Worm (Caenorhabditis elegans) whole organism, mixed stage, embryonic: ENCODE data around the gene Y53G8AL.4.

ENCODE experiments used
- blmp-1 ChIP-seq: fragments of 150-350 bp; optimal IDR thresholded peaks from 2 replicates; lab custom pipeline; 2014; ENCODE audit warnings: missing biosample characterization, missing genetic modification characterization
- elt-3 ChIP-seq: fragments of 150-350 bp; optimal IDR thresholded peaks from 2 replicates; lab custom pipeline; 2014; ENCODE audit warnings: missing biosample characterization, missing genetic modification characterization
- hlh-1 ChIP-seq: fragments of 150-350 bp; optimal IDR thresholded peaks from 2 replicates; lab custom pipeline; 2014; ENCODE audit warnings: missing biosample characterization, missing genetic modification reagents, missing genetic modification characterization
- lin-13 ChIP-seq: fragments of 150-350 bp; optimal IDR thresholded peaks from 2 replicates; lab custom pipeline; 2014; ENCODE audit warnings: missing biosample characterization, missing genetic modification characterization
- mls-2 ChIP-seq: sonication (generic microtip); optimal IDR thresholded peaks from 2 replicates; lab custom pipeline; 2016; ENCODE audit warnings: mild to moderate bottlenecking, missing genetic modification characterization, moderate library complexity, missing compliant biosample characterization
- nhr-12 ChIP-seq: fragments of 150-350 bp; optimal IDR thresholded peaks from 2 replicates; lab custom pipeline; 2014; ENCODE audit warnings: missing biosample characterization, missing genetic modification characterization
- nhr-237 ChIP-seq: fragments of 150-350 bp; optimal IDR thresholded peaks from 2 replicates; lab custom pipeline; 2014; ENCODE audit warnings: missing biosample characterization, missing genetic modification characterization
- pha-4 ChIP-seq: fragments of 150-350 bp; optimal IDR thresholded peaks from 2 replicates; lab custom pipeline; 2018; ENCODE audit warnings: missing biosample characterization, missing genetic modification reagents, missing genetic modification characterization
- unc-62 ChIP-seq: fragments of 150-350 bp; optimal IDR thresholded peaks from 2 replicates; lab custom pipeline; 2014; ENCODE audit warnings: missing biosample characterization, missing genetic modification reagents, missing genetic modification characterization

DNA sequence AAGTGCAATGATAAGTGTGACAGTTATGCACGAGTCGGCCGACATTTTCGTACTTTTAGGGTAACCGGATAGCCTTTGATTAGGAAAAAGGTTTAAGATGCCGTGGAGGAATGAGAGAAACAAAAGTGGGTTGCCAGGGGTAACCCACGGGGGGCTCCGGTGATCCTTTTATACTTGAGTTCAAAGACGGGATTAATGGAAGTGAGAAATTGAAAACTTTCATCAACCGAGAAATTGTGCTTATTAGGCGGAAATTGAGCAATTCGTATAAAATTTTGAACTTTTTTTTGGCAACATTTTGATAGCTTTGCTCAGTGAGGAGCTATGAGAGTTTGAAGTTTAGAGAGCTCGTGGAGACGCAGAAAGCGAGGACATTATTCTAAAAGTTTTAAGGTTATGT lies 5.1 kb upstream of the Y53G8AL.4 start, which contains the start of gene Y53G8AM.4:
- TF ChIP-seq lin-13 (tag; lab: Kevin White, UChicago) (no peak), elt-3 (tag; lab: Kevin White, UChicago) (no peak), nhr-237 (tag; lab: Kevin White, UChicago) (no peak), unc-62 (no peak), nhr-12 (no peak), blmp-1 (tag; lab: Kevin White, UChicago) (no peak), mls-2 (no peak), pha-4 (tag; lab: Kevin White, UChicago) (no peak), hlh-1 (no peak)
